Fruit fly (Drosophila melanogaster) whole organism, larva: Measurements from ENCODE around the gene CG13856.
A peak's percentile ranks its signal among the peaks of the same experiment; 100 is the strongest.

Source experiments
- noc ChIP-seq: fragments of 200-800 bp; sonication (Bioruptor generic); optimal IDR thresholded peaks from 3 replicates; lab custom pipeline; 2019; ENCODE audit warnings: missing biosample characterization, mild to moderate bottlenecking, missing genetic modification characterization, moderate library complexity

CG13856 gene

DNA sequence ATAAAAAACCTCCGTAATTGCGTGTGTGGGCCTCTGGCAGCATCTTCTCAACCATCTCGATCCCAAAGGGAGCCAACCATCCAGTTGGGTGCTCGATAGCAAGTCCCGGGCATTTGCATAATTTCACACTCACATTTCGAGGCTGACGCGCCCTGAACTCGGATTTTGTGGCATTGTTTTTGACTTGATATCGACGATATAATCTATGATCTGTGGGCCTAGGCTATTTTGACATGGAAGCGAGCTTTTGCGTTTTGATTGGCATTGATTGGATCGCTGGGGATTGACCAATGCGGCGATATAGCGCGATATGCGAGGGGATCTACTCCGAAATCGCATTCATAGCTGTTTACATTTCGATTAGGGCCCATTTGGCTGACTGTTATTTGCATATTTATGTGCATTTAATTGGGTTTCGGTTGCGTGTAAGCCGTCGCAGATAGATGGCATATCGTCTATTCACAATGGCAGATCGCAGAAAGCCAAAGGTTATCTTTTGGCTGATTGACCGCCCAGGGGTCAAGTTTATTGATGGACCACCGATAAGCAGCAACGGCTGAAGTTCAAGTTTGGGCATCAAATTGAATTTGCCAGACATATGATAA is 29.8 kb downstream of the CG13856 start:
- no peak for TF ChIP-seq noc (tag; lab: Kevin White, UChicago)

DNA sequence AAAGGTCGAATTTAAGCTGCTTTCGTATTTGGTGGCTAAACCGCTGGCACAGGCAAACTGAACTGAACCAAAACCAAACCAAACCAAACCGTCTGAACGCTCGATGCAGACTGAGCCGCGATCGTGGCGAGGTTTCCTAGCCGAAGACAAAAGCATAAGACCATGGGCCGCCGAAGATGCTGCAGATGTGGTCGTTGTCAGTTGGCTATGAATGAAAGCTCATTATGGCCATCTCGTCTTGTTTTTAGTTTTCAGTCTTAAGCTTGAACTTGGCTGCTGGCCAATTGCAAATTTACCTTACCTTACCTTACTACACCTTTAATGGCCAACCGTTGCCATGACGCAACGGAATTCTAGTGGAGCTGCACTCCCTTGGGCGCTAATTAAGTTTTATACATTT is 33.6 kb downstream of the CG13856 start, which contains the start of gene CG13847:
CG13847 (minus strand) TSS at position 101 of the 400 bp plus-strand sequence.
- TF ChIP-seq noc (tag; lab: Kevin White, UChicago), result no peak

DNA sequence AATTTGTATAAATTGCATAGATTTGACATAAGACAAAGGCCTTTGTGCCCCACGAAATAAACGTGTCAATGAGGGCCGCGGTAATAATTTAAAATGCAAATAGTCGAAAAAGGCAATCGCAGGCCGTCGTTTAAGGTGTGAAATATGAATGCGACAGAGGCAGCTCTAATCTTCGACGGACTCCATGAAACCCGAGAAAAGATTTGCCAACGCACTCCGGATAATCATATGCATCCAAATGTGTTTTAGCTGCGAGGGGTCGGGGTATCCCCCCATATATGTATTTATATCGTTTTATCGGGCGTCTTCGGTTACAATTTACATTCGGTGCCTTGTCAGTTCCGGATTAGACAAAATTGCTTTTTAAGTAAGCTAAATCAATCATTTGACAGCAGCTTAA is 35.8 kb downstream of the CG13856 start:
- no peak for TF ChIP-seq noc (tag; lab: Kevin White, UChicago)

DNA sequence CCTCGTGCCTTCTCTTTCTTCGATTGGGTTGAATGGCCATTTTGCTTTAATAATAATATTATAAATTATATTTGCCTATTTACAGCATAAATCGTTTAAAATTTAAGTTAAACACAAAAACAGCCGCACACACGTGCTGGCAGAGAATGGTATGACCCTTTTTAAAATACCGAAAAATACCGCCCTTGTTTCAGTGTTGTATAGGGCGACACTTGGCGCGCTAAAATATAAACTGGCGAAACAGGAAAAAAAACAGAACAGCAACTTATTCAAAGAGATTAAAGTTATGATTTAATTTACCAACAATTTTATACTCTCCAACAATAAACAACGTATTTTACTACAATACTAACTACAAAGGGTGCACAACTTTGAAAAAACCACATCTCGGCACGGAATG is 44.0 kb downstream of the CG13856 start, which contains the start of gene CG12499:
CG12499 (minus strand) TSS at position 95 of the 400 bp plus-strand sequence.
- TF ChIP-seq noc (tag; lab: Kevin White, UChicago), result no peak

DNA sequence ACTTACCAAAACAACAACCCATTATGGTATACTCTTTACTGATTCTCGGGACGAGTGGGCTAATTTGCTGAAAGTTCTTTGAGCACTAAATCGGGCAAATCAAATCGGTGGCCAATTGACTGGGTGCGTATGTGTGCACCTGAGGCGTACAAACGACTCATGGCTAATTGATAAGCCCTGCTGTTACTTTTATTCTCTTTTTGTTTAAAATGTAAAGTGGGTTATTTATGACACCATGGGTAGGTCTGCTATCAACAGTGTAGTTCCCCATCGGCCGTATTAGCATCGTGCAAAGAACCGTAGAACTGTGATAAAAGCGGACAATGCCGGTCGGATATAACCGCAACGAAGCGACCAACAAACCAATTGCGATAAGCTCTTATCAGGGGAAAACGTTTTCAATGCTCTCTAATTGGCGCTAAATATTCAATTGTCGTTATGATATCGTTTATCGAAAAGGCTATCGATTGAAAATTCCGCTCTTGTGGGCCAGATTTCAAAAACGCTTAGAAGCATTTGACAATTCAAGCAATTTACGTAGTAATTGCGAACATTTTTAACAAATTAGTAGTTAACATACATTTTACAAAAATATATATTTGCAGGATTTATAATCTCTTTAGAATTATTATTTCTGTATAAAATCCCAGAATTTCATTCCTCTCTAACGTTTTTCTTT is 44.9 kb downstream of the CG13856 start, which contains the start of gene CG34288:
CG34288 (minus strand) TSS at position 69 of the 679 bp plus-strand sequence.
- TF ChIP-seq noc (tag; lab: Kevin White, UChicago), result peak; percentile 35

DNA sequence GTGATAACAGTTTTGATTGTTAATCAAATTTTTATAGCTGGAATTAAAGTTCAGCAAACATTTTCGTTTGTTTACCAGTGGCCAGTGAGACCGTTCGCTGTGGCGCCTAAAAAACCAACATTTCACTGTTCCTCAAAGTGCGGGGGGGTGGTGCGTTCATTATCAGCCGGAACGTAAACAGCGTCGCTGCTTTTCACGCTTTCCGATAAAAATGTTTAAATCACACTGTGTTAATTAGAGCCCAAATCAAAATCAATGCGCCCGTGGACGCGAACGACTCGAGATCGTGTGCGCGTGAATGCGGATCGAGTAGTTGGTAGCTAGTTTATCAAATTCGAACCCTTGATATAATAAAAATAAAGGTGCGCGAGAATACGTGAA is 45.4 kb downstream of the CG13856 start, which contains the start of gene CG34376:
CG34376 (plus strand) TSS at position 226 of the 381 bp plus-strand sequence.
- peak; percentile 28 for TF ChIP-seq noc (tag; lab: Kevin White, UChicago)

DNA sequence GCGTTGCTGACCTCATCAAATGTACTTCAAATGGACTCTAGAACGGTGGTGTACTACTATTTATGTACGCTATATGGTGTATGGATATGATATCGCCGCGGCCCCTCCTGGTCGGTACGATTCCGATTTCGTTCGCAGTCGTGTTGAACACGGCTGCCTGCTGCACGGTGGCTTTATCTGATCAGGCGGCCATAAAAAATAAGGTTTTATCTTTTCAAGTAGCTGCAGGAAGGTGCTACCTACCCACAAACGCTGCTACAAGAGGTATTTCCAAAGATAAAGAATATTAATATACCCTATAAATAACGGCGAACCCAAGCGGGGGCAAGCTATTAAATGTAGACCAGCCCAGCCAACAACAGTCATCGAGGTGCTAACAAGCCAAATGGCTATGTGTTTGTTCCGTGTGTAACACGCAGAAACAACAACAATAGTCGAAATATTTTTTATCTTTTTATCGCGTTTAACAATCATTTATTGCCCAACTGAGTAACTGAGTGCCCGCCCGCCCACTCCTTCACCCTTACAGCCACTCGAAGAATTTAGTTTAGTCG is 47.5 kb downstream of the CG13856 start:
- no peak for TF ChIP-seq noc (tag; lab: Kevin White, UChicago)
